Worm (Caenorhabditis elegans) whole organism, early embryonic: ENCODE results near the gene R07B1.13.

Experiments used
- B0310.2 ChIP-seq: sonication (generic microtip); optimal IDR thresholded peaks from 2 replicates; lab custom pipeline; 2016; ENCODE audit warnings: mild to moderate bottlenecking, missing genetic modification characterization, missing compliant biosample characterization
- F13C5.2 ChIP-seq: sonication (generic microtip); optimal IDR thresholded peaks from 2 replicates; lab custom pipeline; 2017; ENCODE audit warnings: mild to moderate bottlenecking, missing genetic modification characterization, inconsistent platforms, missing compliant biosample characterization
- ama-1 ChIP-seq: fragments of 150-350 bp; optimal IDR thresholded peaks from 2 replicates; lab custom pipeline; 2014
- ceh-13 ChIP-seq: fragments of 200-800 bp; sonication (Bioruptor generic); optimal IDR thresholded peaks from 2 replicates; lab custom pipeline; 2018; ENCODE audit warnings: mild to moderate bottlenecking, missing genetic modification characterization, missing compliant biosample characterization
- ceh-36 ChIP-seq: sonication (generic microtip); optimal IDR thresholded peaks from 2 replicates; lab custom pipeline; 2016; ENCODE audit warnings: missing genetic modification characterization, inconsistent platforms, missing compliant biosample characterization
- ets-7 ChIP-seq: sonication (generic microtip); optimal IDR thresholded peaks from 2 replicates; lab custom pipeline; 2016; ENCODE audit warnings: missing genotype, missing genetic modification characterization, missing compliant biosample characterization
- flt-1 ChIP-seq: fragments of 200-800 bp; sonication (Bioruptor generic); IDR thresholded peaks from 2 replicates; pipeline ENCODE4 v1.3.6; 2022; ENCODE audit warnings: missing genetic modification characterization, missing compliant biosample characterization
- hmbx-1 ChIP-seq: sonication (generic microtip); optimal IDR thresholded peaks from 2 replicates; lab custom pipeline; 2016; ENCODE audit warnings: mild to moderate bottlenecking, missing genetic modification characterization, missing compliant biosample characterization
- hnd-1 ChIP-seq: sonication (generic microtip); optimal IDR thresholded peaks from 2 replicates; lab custom pipeline; 2016; ENCODE audit warnings: missing genetic modification characterization, missing compliant biosample characterization
- pes-1 ChIP-seq: fragments of 200-800 bp; sonication (Bioruptor generic); IDR thresholded peaks from 2 replicates; pipeline ENCODE4 v1.3.6; 2022; ENCODE audit warnings: missing genetic modification reagents, missing genetic modification characterization, missing compliant biosample characterization
- scrt-1 ChIP-seq: fragments of 200-800 bp; sonication (Bioruptor generic); IDR thresholded peaks from 2 replicates; pipeline ENCODE4 v1.3.6; 2022; ENCODE audit warnings: missing genetic modification characterization, missing compliant biosample characterization
- tbx-11 ChIP-seq: fragments of 200-800 bp; sonication (Bioruptor generic); IDR thresholded peaks from 2 replicates; pipeline ENCODE4 v1.3.6; 2022; ENCODE audit warnings: missing genetic modification characterization, missing compliant biosample characterization

DNA sequence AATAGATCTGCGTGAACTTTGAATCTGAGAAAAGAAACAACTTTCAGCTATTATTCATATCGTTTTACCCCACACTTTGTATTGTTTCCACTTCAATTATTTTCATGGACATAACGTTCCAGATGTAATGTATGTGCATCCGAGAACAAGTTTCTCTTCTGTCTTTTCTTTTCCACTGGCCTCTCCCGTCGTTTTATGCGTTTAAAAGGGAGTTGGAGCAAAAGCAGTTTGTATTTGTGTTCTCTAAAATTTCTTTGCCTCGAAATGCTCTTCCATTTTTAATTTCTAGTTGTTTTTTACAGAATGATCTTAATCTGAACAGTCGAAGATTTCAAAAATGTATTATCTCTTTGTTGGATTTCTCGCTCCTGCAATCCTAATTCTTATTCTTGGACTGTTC, 13.0 kb upstream of the R07B1.13 start, which contains the start of gene R07B1.11:
- no peak for TF ChIP-seq ceh-36 (tag; lab: Kevin White, UChicago)
- no peak for TF ChIP-seq B0310.2 (tag; lab: Kevin White, UChicago)
- TF ChIP-seq F13C5.2 (tag; lab: Kevin White, UChicago), result no peak
- TF ChIP-seq hmbx-1, result no peak
- TF ChIP-seq pes-1 (GFP tag; lab: Robert Waterston, UW), result no peak
- no peak for TF ChIP-seq ama-1 (lab: Kevin White, UChicago)
- TF ChIP-seq ceh-13 (GFP tag; lab: Kevin White, UChicago), result no peak
- no peak for TF ChIP-seq tbx-11
- TF ChIP-seq ets-7, result no peak
- TF ChIP-seq hnd-1 (tag; lab: Kevin White, UChicago), result no peak
- no peak for TF ChIP-seq scrt-1 (GFP tag; lab: Robert Waterston, UW)
- no peak for TF ChIP-seq flt-1
